Worm (Caenorhabditis elegans): ENCODE results near the gene C13A2.9.
A peak's percentile ranks its signal among the peaks of the same experiment; 100 is the strongest.

Gene C13A2.9

ce11 chrV:7218988-7219387, 45.0 kb downstream of the C13A2.9 start, which contains the start of gene C13F10.5:
Gene C13F10.5 (minus strand): TSS chrV:7219088.
- TF ChIP-seq zag-1 (tag; optimal IDR thresholded peaks at IDR 0.05) (no peak), nhr-28 (tag; optimal IDR thresholded peaks at IDR 0.05) (no peak), aly-2 (tag; optimal IDR thresholded peaks at IDR 0.05) (no peak), nhr-85 (tag) (no peak), pqm-1 (tag; optimal IDR thresholded peaks at IDR 0.05) (no peak), ceh-63 (GFP tag; optimal IDR thresholded peaks at IDR 0.05) (no peak), nhr-12 (tag; optimal IDR thresholded peaks at IDR 0.05) (no peak), unc-86 (tag; optimal IDR thresholded peaks at IDR 0.05) (no peak), mdl-1 (tag; optimal IDR thresholded peaks at IDR 0.05) (no peak), nhr-76 (tag; optimal IDR thresholded peaks at IDR 0.05) (no peak), lin-35 (GFP tag; optimal IDR thresholded peaks at IDR 0.05) (no peak), grh-1 (GFP tag; IDR thresholded peaks at IDR 0.05) (no peak), mep-1 (tag; optimal IDR thresholded peaks at IDR 0.05) (no peak), snpc-4 (tag; optimal IDR thresholded peaks at IDR 0.05) (no peak), sptf-1 (tag; optimal IDR thresholded peaks at IDR 0.05) (no peak)

- TF ChIP-seq ceh-82 (tag; optimal IDR thresholded peaks at IDR 0.05), result peak in 1 of 3 experiments; percentile 19
- no peak for TF ChIP-seq ets-5 (GFP tag; IDR thresholded peaks at IDR 0.05)
- peak in 1 of 2 experiments; percentile 22 for TF ChIP-seq lsy-2 (tag; optimal IDR thresholded peaks at IDR 0.05)
- TF ChIP-seq efl-1 (optimal IDR thresholded peaks at IDR 0.05), result peak; percentile 4 to 11
- no peak for TF ChIP-seq efl-1 (GFP tag; optimal IDR thresholded peaks at IDR 0.05 in 1 of 2)
- peak in 1 of 3 experiments; percentile 0 for TF ChIP-seq dpl-1 (GFP tag; optimal IDR thresholded peaks at IDR 0.05)
- peak; percentile 54 for TF ChIP-seq lin-14 (GFP tag; optimal IDR thresholded peaks at IDR 0.05)
- TF ChIP-seq isw-1 (GFP tag; IDR thresholded peaks at IDR 0.05), result peak; percentile 20
- TF ChIP-seq skn-1 (tag; optimal IDR thresholded peaks at IDR 0.05), result no peak
- peak; percentile 1 for TF ChIP-seq unc-86 (tag; optimal IDR thresholded peaks at IDR 0.05)
Measured at ce11 chrV:7216016-7216415, 47.9 kb downstream of the C13A2.9 start.

- no peak for TF ChIP-seq ztf-11 (tag; optimal IDR thresholded peaks at IDR 0.05)
Measured at ce11 chrV:7214802-7215201, 49.1 kb downstream of the C13A2.9 start, which contains the start of gene soap-1. Gene soap-1 (minus strand): TSS chrV:7214902.

Measured in whole organism, L1 larva.